Fruit fly (Drosophila melanogaster) whole organism, adult: ENCODE results near the gene cactin.

ENCODE experiments used
- CG11617 ChIP-seq: fragments of 200-800 bp; sonication (Bioruptor generic); optimal IDR thresholded peaks from 2 replicates; lab custom pipeline; 2017; ENCODE audit warnings: mild to moderate bottlenecking, missing biosample characterization, missing genetic modification reagents, missing genetic modification characterization
- CG12768 ChIP-seq: fragments of 200-800 bp; sonication (Bioruptor generic); optimal IDR thresholded peaks from 2 replicates; lab custom pipeline; 2017; ENCODE audit warnings: missing biosample characterization, missing genetic modification characterization, mild to moderate bottlenecking, moderate library complexity, missing genetic modification reagents
- CG14711 ChIP-seq: fragments of 200-800 bp; sonication (Bioruptor generic); optimal IDR thresholded peaks from 2 replicates; lab custom pipeline; 2018; ENCODE audit warnings: missing biosample characterization, mild to moderate bottlenecking, missing genetic modification characterization, moderate library complexity
- CG1620 ChIP-seq: fragments of 200-800 bp; sonication (Bioruptor generic); optimal IDR thresholded peaks from 2 replicates; lab custom pipeline; 2016; ENCODE audit warnings: missing biosample characterization, missing genetic modification characterization
- CG33017 ChIP-seq: fragments of 200-800 bp; sonication (Bioruptor generic); optimal IDR thresholded peaks from 2 replicates; lab custom pipeline; 2018; ENCODE audit warnings: missing biosample characterization, mild to moderate bottlenecking, missing genetic modification characterization, moderate library complexity
- CG7045 ChIP-seq: fragments of 200-800 bp; sonication (Bioruptor generic); optimal IDR thresholded peaks from 2 replicates; lab custom pipeline; 2017; ENCODE audit warnings: missing biosample characterization, mild to moderate bottlenecking, missing genetic modification characterization
- CG7101 ChIP-seq: fragments of 200-800 bp; sonication (Bioruptor generic); optimal IDR thresholded peaks from 2 replicates; lab custom pipeline; 2018; ENCODE audit warnings: missing biosample characterization, mild to moderate bottlenecking, missing genetic modification characterization, moderate library complexity
- Clk ChIP-seq: fragments of 200-800 bp; sonication (Bioruptor generic); optimal IDR thresholded peaks from 2 replicates; lab custom pipeline; 2017; ENCODE audit warnings: missing biosample characterization, missing genetic modification characterization
- Crg-1 ChIP-seq: fragments of 200-800 bp; sonication (Bioruptor generic); optimal IDR thresholded peaks from 2 replicates; lab custom pipeline; 2016; ENCODE audit warnings: missing biosample characterization, missing genetic modification characterization
- Hr96 ChIP-seq: fragments of 200-800 bp; sonication (Bioruptor generic); optimal IDR thresholded peaks from 2 replicates; lab custom pipeline; 2016; ENCODE audit warnings: missing biosample characterization, missing genetic modification characterization
- Mnt ChIP-seq: fragments of 200-800 bp; sonication (Bioruptor generic); optimal IDR thresholded peaks from 2 replicates; lab custom pipeline; 2016; ENCODE audit warnings: missing biosample characterization, mild to moderate bottlenecking, missing genetic modification characterization
- bab1 ChIP-seq: fragments of 200-800 bp; sonication (Bioruptor generic); optimal IDR thresholded peaks from 3 replicates; lab custom pipeline; 2019; ENCODE audit warnings: missing biosample characterization, mild to moderate bottlenecking, missing genetic modification characterization, moderate library complexity
- cic ChIP-seq: fragments of 200-800 bp; sonication (Bioruptor generic); optimal IDR thresholded peaks from 2 replicates; lab custom pipeline; 2017; ENCODE audit warnings: missing biosample characterization, mild to moderate bottlenecking, missing genetic modification characterization, moderate library complexity
- cnc ChIP-seq, 2 experiments: fragments of >200 bp; optimal IDR thresholded peaks; 2 replicates each; lab custom pipeline; 2017
- kay ChIP-seq: fragments of 200-800 bp; sonication (Bioruptor generic); peaks from one replicate; lab custom pipeline; 2016; ENCODE audit warnings: missing biosample characterization, missing genetic modification characterization, borderline replicate concordance
- ovo ChIP-seq: fragments of 200-800 bp; sonication (Bioruptor generic); optimal IDR thresholded peaks from 2 replicates; lab custom pipeline; 2016; ENCODE audit warnings: missing biosample characterization, missing genetic modification characterization
- pad ChIP-seq: fragments of 200-800 bp; sonication (Bioruptor generic); optimal IDR thresholded peaks from 3 replicates; lab custom pipeline; 2017; ENCODE audit warnings: missing biosample characterization, missing genetic modification characterization, mild to moderate bottlenecking, moderate library complexity, missing genetic modification reagents
- tj ChIP-seq: fragments of 200-800 bp; sonication (Bioruptor generic); optimal IDR thresholded peaks from 3 replicates; lab custom pipeline; 2017; ENCODE audit warnings: missing biosample characterization, mild to moderate bottlenecking, missing genetic modification characterization, moderate library complexity
- toe ChIP-seq: fragments of 200-800 bp; sonication (Bioruptor generic); optimal IDR thresholded peaks from 2 replicates; lab custom pipeline; 2016; ENCODE audit warnings: missing biosample characterization, missing genetic modification characterization

Gene cactin

DNA sequence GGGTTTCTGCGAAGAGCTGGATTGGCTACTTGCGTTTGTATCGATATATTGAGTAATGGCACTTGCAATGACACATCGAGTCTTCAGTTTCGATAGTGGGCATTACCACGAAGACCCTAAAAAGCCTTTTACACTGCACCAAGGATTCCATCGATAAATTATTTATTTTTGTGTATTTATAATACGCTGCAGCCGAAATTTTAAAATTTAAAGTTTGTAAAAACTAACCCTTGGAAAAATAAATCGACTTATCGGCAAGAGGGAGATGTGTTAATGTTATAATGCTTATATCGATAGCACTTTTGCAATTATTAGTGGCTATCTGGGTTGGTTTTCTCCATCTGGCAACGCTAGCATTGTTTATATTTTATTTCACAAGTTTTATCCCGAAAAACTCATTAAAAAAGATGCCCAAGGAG lies at the start of gene cactin, which contains the start of gene Pp4-19C:
TSS of gene cactin (plus strand) at position 323 of the 419 bp plus-strand sequence.
TSS of gene Pp4-19C (minus strand) at position 256 of the 419 bp plus-strand sequence.
- TF ChIP-seq CG14711 (tag; lab: Kevin White, UChicago) (peak; percentile 26), bab1 (peak; percentile 5), Mnt (GFP tag; lab: Kevin White, UChicago) (peak; percentile 51), ovo (GFP tag; lab: Kevin White, UChicago) (peak; percentile 26), Hr96 (no peak), toe (peak; percentile 71), CG7101 (tag; lab: Kevin White, UChicago) (peak; percentile 21), CG1620 (peak; percentile 45), kay (GFP tag; lab: Kevin White, UChicago) (no peak), CG11617 (GFP tag; lab: Kevin White, UChicago) (peak; percentile 7), cnc (optimal IDR thresholded peaks at IDR 0.05; lab: Kevin White, UChicago) (no peak), tj (peak; percentile 23), CG12768 (GFP tag; lab: Kevin White, UChicago) (no peak), cic (GFP tag; lab: Kevin White, UChicago) (no peak), pad (GFP tag; lab: Kevin White, UChicago) (no peak), Crg-1 (peak; percentile 41), CG7045 (GFP tag; lab: Kevin White, UChicago) (no peak)

DNA sequence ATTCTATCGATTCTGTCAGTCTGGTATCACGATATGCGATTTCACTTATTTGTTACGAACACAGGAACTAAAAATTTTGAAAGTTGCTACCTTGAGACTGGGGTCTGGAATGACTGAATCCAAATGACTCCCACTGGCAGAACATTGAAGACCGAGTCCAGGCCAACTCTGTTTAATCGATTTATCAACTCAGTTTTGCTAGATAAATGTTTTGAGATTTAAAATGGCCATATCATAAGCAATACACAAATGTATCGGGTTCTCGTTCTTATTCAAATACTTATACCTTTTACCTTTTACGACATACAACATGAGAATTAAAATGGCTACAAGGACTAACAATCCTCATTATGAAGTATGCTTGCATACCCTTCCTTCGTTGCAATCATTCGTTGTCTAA lies 47.4 kb upstream of the cactin start, which contains the start of gene CG12679:
TSS of gene CG12679 (minus strand) at position 101 of the 400 bp plus-strand sequence.
- no peak for TF ChIP-seq cic (GFP tag; lab: Kevin White, UChicago)
- TF ChIP-seq Crg-1, result no peak
- TF ChIP-seq pad (GFP tag; lab: Kevin White, UChicago), result no peak
- TF ChIP-seq CG1620, result no peak
- TF ChIP-seq CG12768 (GFP tag; lab: Kevin White, UChicago), result no peak
- no peak for TF ChIP-seq kay (GFP tag; lab: Kevin White, UChicago)
- TF ChIP-seq Mnt (GFP tag; lab: Kevin White, UChicago), result no peak
- no peak for TF ChIP-seq ovo (GFP tag; lab: Kevin White, UChicago)
- TF ChIP-seq tj, result no peak
- TF ChIP-seq bab1, result no peak
- no peak for TF ChIP-seq CG7101 (tag; lab: Kevin White, UChicago)
- TF ChIP-seq Clk (GFP tag; lab: Kevin White, UChicago), result no peak

DNA sequence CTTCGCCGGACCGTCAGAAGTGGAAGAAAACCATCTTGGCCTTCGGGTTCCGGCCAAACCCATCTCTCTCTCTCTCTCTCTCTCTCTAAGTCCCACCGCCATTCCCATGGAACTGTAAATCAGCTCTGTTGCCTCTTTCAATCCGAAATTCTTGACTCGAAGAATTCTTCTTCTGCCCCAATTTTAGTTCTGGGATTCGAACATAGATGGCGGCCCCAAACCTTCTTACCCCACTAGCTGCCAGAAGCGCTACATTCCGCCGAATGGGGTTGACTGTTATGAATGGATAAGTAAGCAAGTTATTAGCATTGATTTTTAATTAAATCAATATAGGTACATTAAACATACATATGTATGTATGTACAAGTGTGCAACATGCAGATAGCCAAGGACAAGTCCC lies 38.0 kb upstream of the cactin start:
- TF ChIP-seq Crg-1, result no peak
- no peak for TF ChIP-seq CG1620
- TF ChIP-seq toe, result no peak
- no peak for TF ChIP-seq kay (GFP tag; lab: Kevin White, UChicago)

DNA sequence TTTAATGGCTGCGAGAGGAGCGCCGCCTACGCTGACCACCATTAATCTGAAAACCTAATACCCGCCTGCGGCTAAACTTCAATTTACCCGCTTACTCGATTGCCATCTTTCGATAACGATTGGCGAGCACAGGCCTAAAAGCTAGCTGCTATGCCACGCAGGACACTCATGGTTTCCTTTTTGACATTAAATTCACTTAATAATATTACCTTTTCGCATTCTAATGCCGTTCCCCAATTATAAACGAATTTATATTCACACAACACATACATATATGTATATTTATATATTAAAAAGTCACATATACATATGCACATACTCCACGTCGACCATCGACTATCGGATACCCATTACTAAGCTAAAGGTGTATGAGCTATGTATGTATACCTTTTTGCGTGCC lies 34.2 kb upstream of the cactin start:
- no peak for TF ChIP-seq CG14711 (tag; lab: Kevin White, UChicago)
- no peak for TF ChIP-seq toe
- no peak for TF ChIP-seq Hr96
- TF ChIP-seq Clk (GFP tag; lab: Kevin White, UChicago), result no peak
- TF ChIP-seq CG7045 (GFP tag; lab: Kevin White, UChicago), result no peak
- no peak for TF ChIP-seq Crg-1
- no peak for TF ChIP-seq bab1
- TF ChIP-seq cnc (optimal IDR thresholded peaks at IDR 0.05; lab: Kevin White, UChicago), result no peak
- TF ChIP-seq tj, result no peak
- no peak for TF ChIP-seq CG12768 (GFP tag; lab: Kevin White, UChicago)
- no peak for TF ChIP-seq ovo (GFP tag; lab: Kevin White, UChicago)
- TF ChIP-seq CG11617 (GFP tag; lab: Kevin White, UChicago), result no peak
- no peak for TF ChIP-seq CG33017
- TF ChIP-seq CG7101 (tag; lab: Kevin White, UChicago), result no peak
- no peak for TF ChIP-seq kay (GFP tag; lab: Kevin White, UChicago)
- no peak for TF ChIP-seq pad (GFP tag; lab: Kevin White, UChicago)

DNA sequence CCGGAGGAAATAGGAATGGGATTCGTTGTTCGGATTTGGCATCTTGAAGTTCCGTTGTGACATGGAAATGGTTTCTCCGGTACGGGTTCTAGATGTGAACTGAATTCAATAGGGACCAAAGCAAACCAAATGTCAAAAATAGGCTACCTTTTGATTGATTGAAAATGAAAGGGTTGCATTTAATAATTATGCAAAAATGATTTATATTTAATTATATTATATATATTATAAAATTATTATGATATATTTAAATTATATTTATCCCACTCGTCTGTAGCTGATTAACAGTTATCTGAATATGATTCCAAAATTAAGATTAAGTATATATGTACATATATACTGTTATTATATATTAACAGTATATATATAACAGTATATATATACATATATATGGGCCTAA lies 33.2 kb upstream of the cactin start, which contains the start of gene jb:
TSS of gene jb (minus strand) at position 101 of the 400 bp plus-strand sequence.
- TF ChIP-seq tj (no peak), CG7101 (tag; lab: Kevin White, UChicago) (no peak), CG33017 (no peak), CG7045 (GFP tag; lab: Kevin White, UChicago) (no peak), cnc (optimal IDR thresholded peaks at IDR 0.05; lab: Kevin White, UChicago) (no peak), CG1620 (no peak), Crg-1 (no peak), Hr96 (no peak), CG11617 (GFP tag; lab: Kevin White, UChicago) (no peak), pad (GFP tag; lab: Kevin White, UChicago) (no peak), Mnt (GFP tag; lab: Kevin White, UChicago) (no peak), CG14711 (tag; lab: Kevin White, UChicago) (no peak), CG12768 (GFP tag; lab: Kevin White, UChicago) (no peak), toe (no peak), cic (GFP tag; lab: Kevin White, UChicago) (no peak), bab1 (no peak), kay (GFP tag; lab: Kevin White, UChicago) (no peak)

DNA sequence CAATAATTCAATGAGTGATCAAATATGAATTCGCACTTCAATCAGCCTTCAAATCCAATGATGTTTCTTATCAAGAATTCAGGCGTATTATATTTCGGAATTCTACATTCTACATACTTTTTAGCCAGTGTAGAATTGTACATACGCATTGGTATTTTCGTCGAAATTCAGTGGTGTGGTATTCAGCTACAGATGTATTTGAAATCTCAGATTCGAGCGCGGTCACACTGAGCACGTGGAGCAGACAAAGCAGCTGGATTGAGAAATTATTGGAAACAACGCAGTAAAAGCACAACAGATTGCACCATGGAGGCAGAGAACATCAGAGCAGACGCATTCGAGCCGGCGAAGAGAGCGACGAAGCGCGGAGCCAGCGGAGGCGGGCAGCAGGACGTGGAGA lies 32.6 kb upstream of the cactin start:
- TF ChIP-seq bab1 (peak; percentile 42), CG7101 (tag; lab: Kevin White, UChicago) (no peak), tj (no peak), Mnt (GFP tag; lab: Kevin White, UChicago) (peak; percentile 99)

DNA sequence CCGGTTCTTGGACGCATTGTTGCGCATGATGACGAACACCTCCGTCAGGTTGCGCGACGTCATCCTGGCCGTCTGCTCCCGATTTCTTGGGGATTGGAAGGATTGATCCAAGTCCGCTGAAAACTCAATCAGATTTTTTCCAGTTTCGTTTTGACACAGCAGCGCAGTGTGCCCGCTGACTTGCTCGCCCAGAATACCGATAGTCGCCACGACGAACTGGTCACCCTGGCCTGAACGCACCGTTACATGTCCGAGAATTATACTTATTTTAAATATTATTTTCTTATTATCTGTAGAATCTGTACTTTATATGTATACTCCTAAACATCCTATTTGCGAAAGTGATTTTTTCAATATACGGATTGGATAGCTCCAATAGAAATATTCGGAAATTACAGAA lies 30.3 kb upstream of the cactin start, which contains the start of gene Syx16:
TSS of gene Syx16 (minus strand) at position 172 of the 400 bp plus-strand sequence.
- TF ChIP-seq ovo (GFP tag; lab: Kevin White, UChicago) (no peak), CG7101 (tag; lab: Kevin White, UChicago) (no peak), cic (GFP tag; lab: Kevin White, UChicago) (no peak)
